Fruit fly (Drosophila melanogaster) whole organism, prepupa: Measurements from ENCODE around the gene Agpat2.
A peak's percentile ranks its signal among the peaks of the same experiment; 100 is the strongest.

Experiments used
- Blimp-1 ChIP-seq: fragments of 200-800 bp; sonication (Bioruptor generic); optimal IDR thresholded peaks from 3 replicates; lab custom pipeline; 2017; ENCODE audit warnings: missing biosample characterization, missing genetic modification characterization, mild to moderate bottlenecking, moderate library complexity, missing genetic modification reagents
- CG10631 ChIP-seq: fragments of 200-800 bp; sonication (Bioruptor generic); optimal IDR thresholded peaks from 2 replicates; lab custom pipeline; 2016; ENCODE audit warnings: missing biosample characterization, missing genetic modification characterization
- CG11294 ChIP-seq: fragments of 200-800 bp; sonication (Bioruptor generic); IDR thresholded peaks from 2 replicates; pipeline ENCODE4 v1.3.6; 2022; ENCODE audit warnings: missing biosample characterization, missing genetic modification characterization
- CG11762 ChIP-seq: fragments of 200-800 bp; sonication (Bioruptor generic); optimal IDR thresholded peaks from 3 replicates; lab custom pipeline; 2016; ENCODE audit warnings: missing biosample characterization, missing genetic modification characterization; ENCODE audit not compliant: insufficient read depth
- CG15336 ChIP-seq: fragments of 200-800 bp; sonication (Bioruptor generic); IDR thresholded peaks from 2 replicates; pipeline ENCODE4 v1.3.6; 2022; ENCODE audit warnings: missing biosample characterization, missing genetic modification characterization
- CG3032 ChIP-seq: fragments of 200-800 bp; optimal IDR thresholded peaks from 2 replicates; lab custom pipeline; 2019; ENCODE audit warnings: missing biosample characterization, mild to moderate bottlenecking, missing genetic modification characterization, moderate library complexity
- CG31627 ChIP-seq: fragments of 200-800 bp; sonication (Bioruptor generic); optimal IDR thresholded peaks from 3 replicates; lab custom pipeline; 2016; ENCODE audit warnings: missing biosample characterization, missing genetic modification characterization
- CG32006 ChIP-seq: fragments of 200-800 bp; sonication (Bioruptor generic); optimal IDR thresholded peaks from 3 replicates; lab custom pipeline; 2017; ENCODE audit warnings: missing biosample characterization, mild to moderate bottlenecking, missing genetic modification characterization
- CG3919 ChIP-seq: fragments of 200-800 bp; sonication (Bioruptor generic); optimal IDR thresholded peaks from 3 replicates; lab custom pipeline; 2016; ENCODE audit warnings: missing biosample characterization, missing genetic modification characterization
- CG4318 ChIP-seq: fragments of 200-800 bp; sonication (Bioruptor generic); optimal IDR thresholded peaks from 3 replicates; lab custom pipeline; 2017; ENCODE audit warnings: missing biosample characterization, mild to moderate bottlenecking, missing genetic modification characterization
- CG6792 ChIP-seq: fragments of 200-800 bp; sonication (Bioruptor generic); optimal IDR thresholded peaks from 3 replicates; lab custom pipeline; 2016; ENCODE audit warnings: missing biosample characterization, missing genetic modification characterization
- CG6808 ChIP-seq: fragments of 200-800 bp; sonication (Bioruptor generic); optimal IDR thresholded peaks from 3 replicates; lab custom pipeline; 2017; ENCODE audit warnings: missing biosample characterization, missing genetic modification characterization, mild to moderate bottlenecking, moderate library complexity, missing genetic modification reagents
- CG6854 ChIP-seq: fragments of 200-800 bp; sonication (Bioruptor generic); optimal IDR thresholded peaks from 2 replicates; lab custom pipeline; 2017; ENCODE audit warnings: missing biosample characterization, mild to moderate bottlenecking, missing genetic modification characterization
- CG8119 ChIP-seq: fragments of 200-800 bp; sonication (Bioruptor generic); IDR thresholded peaks from 3 replicates; pipeline ENCODE4 v1.3.6; 2022; ENCODE audit warnings: missing biosample characterization, missing genetic modification characterization
- CG8632 ChIP-seq: fragments of 200-800 bp; sonication (Bioruptor generic); optimal IDR thresholded peaks from 3 replicates; lab custom pipeline; 2016; ENCODE audit warnings: missing biosample characterization, missing genetic modification characterization
- Eip75B ChIP-seq: fragments of 200-800 bp; sonication (Bioruptor generic); optimal IDR thresholded peaks from 3 replicates; lab custom pipeline; 2016; ENCODE audit warnings: missing biosample characterization, missing genetic modification characterization
- Eip78C ChIP-seq: fragments of 200-800 bp; sonication (Bioruptor generic); peaks from one replicate; lab custom pipeline; 2016; ENCODE audit warnings: missing biosample characterization, missing genetic modification characterization
- Ets21C ChIP-seq: fragments of 200-800 bp; sonication (Bioruptor generic); optimal IDR thresholded peaks from 3 replicates; lab custom pipeline; 2016; ENCODE audit warnings: missing biosample characterization, missing genetic modification characterization
- Gug ChIP-seq: fragments of 200-800 bp; sonication (Bioruptor generic); IDR thresholded peaks from 2 replicates; pipeline ENCODE4 v1.3.6; 2022; ENCODE audit warnings: missing biosample characterization, missing genetic modification characterization
- Hr39 ChIP-seq: fragments of 200-800 bp; sonication (Bioruptor generic); optimal IDR thresholded peaks from 2 replicates; lab custom pipeline; 2016; ENCODE audit warnings: missing biosample characterization, missing genetic modification characterization
- Hr4 ChIP-seq: fragments of 200-800 bp; sonication (Bioruptor generic); optimal IDR thresholded peaks from 3 replicates; lab custom pipeline; 2016; ENCODE audit warnings: missing biosample characterization, missing genetic modification characterization
- Lpt ChIP-seq: fragments of 200-800 bp; sonication (Bioruptor generic); optimal IDR thresholded peaks from 3 replicates; lab custom pipeline; 2016; ENCODE audit warnings: missing biosample characterization, missing genetic modification characterization
- Met ChIP-seq: fragments of 200-800 bp; sonication (Bioruptor generic); optimal IDR thresholded peaks from 3 replicates; lab custom pipeline; 2016; ENCODE audit warnings: missing biosample characterization, missing genetic modification characterization
- OdsH ChIP-seq: fragments of 200-800 bp; sonication (Bioruptor generic); optimal IDR thresholded peaks from 3 replicates; lab custom pipeline; 2016; ENCODE audit warnings: missing biosample characterization, missing genetic modification characterization
- Smox ChIP-seq: fragments of 200-800 bp; sonication (Bioruptor generic); optimal IDR thresholded peaks from 3 replicates; lab custom pipeline; 2016; ENCODE audit warnings: missing biosample characterization, missing genetic modification characterization
- Sox102F ChIP-seq: fragments of 200-800 bp; sonication (Bioruptor generic); optimal IDR thresholded peaks from 2 replicates; lab custom pipeline; 2016; ENCODE audit warnings: missing biosample characterization, mild to moderate bottlenecking, missing genetic modification characterization
- Sox14 ChIP-seq: fragments of 200-800 bp; sonication (Bioruptor generic); optimal IDR thresholded peaks from 3 replicates; lab custom pipeline; 2016; ENCODE audit warnings: missing biosample characterization, missing genetic modification characterization
- achi ChIP-seq: fragments of 200-800 bp; sonication (Bioruptor generic); optimal IDR thresholded peaks from 3 replicates; lab custom pipeline; 2016; ENCODE audit warnings: missing biosample characterization, missing genetic modification characterization
- acj6 ChIP-seq: fragments of 200-800 bp; sonication (Bioruptor generic); optimal IDR thresholded peaks from 3 replicates; lab custom pipeline; 2016; ENCODE audit warnings: missing biosample characterization, missing genetic modification characterization
- cyc ChIP-seq: fragments of 200-800 bp; sonication (Bioruptor generic); optimal IDR thresholded peaks from 3 replicates; lab custom pipeline; 2016; ENCODE audit warnings: missing biosample characterization, missing genetic modification characterization
- esn ChIP-seq: fragments of 200-800 bp; sonication (Bioruptor generic); optimal IDR thresholded peaks from 2 replicates; lab custom pipeline; 2016; ENCODE audit warnings: missing biosample characterization, mild to moderate bottlenecking, missing genetic modification characterization, moderate library complexity
- fd59A ChIP-seq: fragments of 200-800 bp; sonication (Bioruptor generic); optimal IDR thresholded peaks from 2 replicates; lab custom pipeline; 2017; ENCODE audit warnings: missing biosample characterization, mild to moderate bottlenecking, missing genetic modification characterization, missing genetic modification reagents
- lz ChIP-seq: fragments of 200-800 bp; sonication (Bioruptor generic); optimal IDR thresholded peaks from 3 replicates; lab custom pipeline; 2016; ENCODE audit warnings: missing biosample characterization, missing genetic modification characterization
- pdm3 ChIP-seq: fragments of 200-800 bp; sonication (Bioruptor generic); optimal IDR thresholded peaks from 3 replicates; lab custom pipeline; 2016; ENCODE audit warnings: missing biosample characterization, missing genetic modification characterization
- spab ChIP-seq: fragments of 200-800 bp; sonication (Bioruptor generic); optimal IDR thresholded peaks from 2 replicates; lab custom pipeline; 2017; ENCODE audit warnings: missing biosample characterization, mild to moderate bottlenecking, missing genetic modification characterization, missing genetic modification reagents
- ss ChIP-seq, 2 experiments: fragments of 200-800 bp; sonication (Bioruptor generic); optimal IDR thresholded peaks; 2 replicates in 1 of 2; 3 replicates in 1 of 2; lab custom pipeline; 2017 to 2018; ENCODE audit warnings: mild to moderate bottlenecking in 2 of 2, missing biosample characterization in 2 of 2, missing genetic modification characterization in 2 of 2, moderate library complexity in 1 of 2
- svp ChIP-seq: fragments of 200-800 bp; sonication (Bioruptor generic); peaks from one replicate; lab custom pipeline; 2016; ENCODE audit warnings: missing biosample characterization, missing genetic modification characterization
- topi ChIP-seq: fragments of 200-800 bp; sonication (Bioruptor generic); optimal IDR thresholded peaks from 3 replicates; lab custom pipeline; 2016; ENCODE audit warnings: missing biosample characterization, missing genetic modification characterization
- vri ChIP-seq: fragments of 200-800 bp; sonication (Bioruptor generic); optimal IDR thresholded peaks from 3 replicates; lab custom pipeline; 2016; ENCODE audit warnings: missing biosample characterization, mild to moderate bottlenecking, missing genetic modification characterization

Gene Agpat2

dm6 chr2L:8471667-8472066 lies 7.9 kb upstream of the Agpat2 start (continued):
- TF ChIP-seq spab (GFP tag; lab: Kevin White, UChicago) (peak; percentile 51), CG6808 (GFP tag; lab: Kevin White, UChicago) (peak; percentile 74), CG11294 (GFP tag; lab: Robert Waterston, UW) (no peak), Lpt (GFP tag; lab: Kevin White, UChicago) (peak; percentile 63), acj6 (GFP tag; lab: Kevin White, UChicago) (peak; percentile 62), CG4318 (GFP tag; lab: Kevin White, UChicago) (peak; percentile 26), Ets21C (GFP tag; lab: Kevin White, UChicago) (no peak), Smox (GFP tag; lab: Kevin White, UChicago) (peak; percentile 33), Sox14 (peak; percentile 53), topi (peak; percentile 36), CG3919 (peak; percentile 66), Hr4 (GFP tag; lab: Kevin White, UChicago) (peak; percentile 66), achi (GFP tag; lab: Kevin White, UChicago) (peak; percentile 72), fd59A (GFP tag; lab: Kevin White, UChicago) (peak; percentile 45)

dm6 chr2L:8468929-8469681 lies 5.3 kb upstream of the Agpat2 start:
- TF ChIP-seq Gug (no peak), CG32006 (GFP tag; lab: Kevin White, UChicago) (peak; percentile 37), esn (GFP tag; lab: Kevin White, UChicago) (peak; percentile 41), lz (GFP tag; lab: Kevin White, UChicago) (peak; percentile 23), CG11762 (GFP tag; lab: Kevin White, UChicago) (no peak), CG8119 (GFP tag; lab: Robert Waterston, UW) (no peak), acj6 (GFP tag; lab: Kevin White, UChicago) (peak; percentile 15), Ets21C (GFP tag; lab: Kevin White, UChicago) (no peak), CG6792 (GFP tag; lab: Kevin White, UChicago) (peak; percentile 28), Hr39 (GFP tag; lab: Kevin White, UChicago) (peak; percentile 44), CG6854 (no peak), Blimp-1 (GFP tag; lab: Kevin White, UChicago) (peak; percentile 1), Eip78C (GFP tag; lab: Kevin White, UChicago) (peak; percentile 79), CG3919 (peak; percentile 34), Met (GFP tag; lab: Kevin White, UChicago) (peak; percentile 48), CG6808 (GFP tag; lab: Kevin White, UChicago) (no peak), achi (GFP tag; lab: Kevin White, UChicago) (peak; percentile 32), CG4318 (GFP tag; lab: Kevin White, UChicago) (no peak), ss (GFP tag; optimal IDR thresholded peaks at IDR 0.05; lab: Kevin White, UChicago) (peak in 1 of 2 experiments; percentile 94), topi (peak; percentile 47), Smox (GFP tag; lab: Kevin White, UChicago) (peak; percentile 29), svp (GFP tag; lab: Kevin White, UChicago) (peak; percentile 68), CG15336 (GFP tag; lab: Robert Waterston, UW) (no peak), CG8632 (GFP tag; lab: Kevin White, UChicago) (peak; percentile 5), OdsH (GFP tag; lab: Kevin White, UChicago) (peak; percentile 32), cyc (GFP tag; lab: Kevin White, UChicago) (peak; percentile 8), CG3032 (tag; lab: Kevin White, UChicago) (peak; percentile 21), pdm3 (GFP tag; lab: Kevin White, UChicago) (peak; percentile 20), CG10631 (GFP tag; lab: Kevin White, UChicago) (peak; percentile 21), vri (GFP tag; lab: Kevin White, UChicago) (peak; percentile 14), CG31627 (GFP tag; lab: Kevin White, UChicago) (peak; percentile 36), Eip75B (GFP tag; lab: Kevin White, UChicago) (peak; percentile 24), Sox14 (peak; percentile 7), Sox102F (GFP tag; lab: Kevin White, UChicago) (peak; percentile 52)
